Fruit fly (Drosophila melanogaster) whole organism: ENCODE data around the gene SPE.

Experiments used
- CG8478 ChIP-seq: fragments of >200 bp; optimal IDR thresholded peaks from 2 replicates; lab custom pipeline; 2018; ENCODE audit warnings: inconsistent platforms
- pan ChIP-seq: fragments of >200 bp; optimal IDR thresholded peaks from 2 replicates; lab custom pipeline; 2017
- psq ChIP-seq: fragments of >200 bp; optimal IDR thresholded peaks from 2 replicates; lab custom pipeline; 2017

- no peak for TF ChIP-seq pan (lab: Kevin White, UChicago)
- no peak for TF ChIP-seq CG8478 (lab: Kevin White, UChicago)
- no peak for TF ChIP-seq psq (lab: Kevin White, UChicago)
Observed at dm6 chr3R:23649831-23650230, 36.2 kb upstream of the SPE start.
